Fruit fly (Drosophila melanogaster) whole organism, embryonic: Measurements from ENCODE around the gene MRG15.

ENCODE experiments used
- Aef1 ChIP-seq: fragments of 200-800 bp; sonication (Bioruptor generic); IDR thresholded peaks from 3 replicates; pipeline ENCODE4 v1.3.6; 2022; ENCODE audit warnings: missing biosample characterization, missing genetic modification characterization
- BEAF-32 ChIP-seq: fragments of 200-800 bp; sonication (Bioruptor generic); optimal IDR thresholded peaks from 3 replicates; lab custom pipeline; 2017; ENCODE audit warnings: missing biosample characterization, missing genetic modification characterization, mild to moderate bottlenecking, moderate library complexity, missing genetic modification reagents
- CG10959 ChIP-seq: fragments of 200-800 bp; sonication (Bioruptor generic); IDR thresholded peaks from 2 replicates; pipeline ENCODE4 v1.3.6; 2022; ENCODE audit warnings: missing biosample characterization, missing genetic modification characterization
- CG11456 ChIP-seq: fragments of 200-800 bp; sonication (Bioruptor generic); IDR thresholded peaks from 3 replicates; pipeline ENCODE4 v1.3.6; 2022; ENCODE audit warnings: missing biosample characterization, missing genetic modification characterization
- CG11723 ChIP-seq: fragments of 200-800 bp; sonication (Bioruptor generic); optimal IDR thresholded peaks from 2 replicates; lab custom pipeline; 2017; ENCODE audit warnings: missing biosample characterization, mild to moderate bottlenecking, missing genetic modification characterization
- CG13775 ChIP-seq: fragments of 200-800 bp; sonication (Bioruptor generic); optimal IDR thresholded peaks from 3 replicates; lab custom pipeline; 2017; ENCODE audit warnings: missing biosample characterization, mild to moderate bottlenecking, missing genetic modification characterization
- CG14667 ChIP-seq: fragments of 200-800 bp; sonication (Bioruptor generic); IDR thresholded peaks from 2 replicates; pipeline ENCODE4 v1.3.6; 2022; ENCODE audit warnings: missing biosample characterization, missing genetic modification characterization
- CG1603 ChIP-seq: fragments of 200-800 bp; sonication (Bioruptor generic); optimal IDR thresholded peaks from 2 replicates; lab custom pipeline; 2019; ENCODE audit warnings: missing biosample characterization, mild to moderate bottlenecking, missing genetic modification characterization, moderate library complexity
- CG1832 ChIP-seq: fragments of 200-800 bp; sonication (Bioruptor generic); optimal IDR thresholded peaks from 2 replicates; lab custom pipeline; 2017; ENCODE audit warnings: missing biosample characterization, mild to moderate bottlenecking, missing genetic modification characterization, inconsistent platforms
- CG18599 ChIP-seq: fragments of 200-800 bp; sonication (Bioruptor generic); optimal IDR thresholded peaks from 3 replicates; lab custom pipeline; 2017; ENCODE audit warnings: missing biosample characterization, missing genetic modification characterization, mild to moderate bottlenecking, moderate library complexity, missing genetic modification reagents
- CG34376 ChIP-seq: fragments of 200-800 bp; sonication (Bioruptor generic); optimal IDR thresholded peaks from 2 replicates; lab custom pipeline; 2018; ENCODE audit warnings: missing biosample characterization, mild to moderate bottlenecking, missing genetic modification characterization
- CG3838 ChIP-seq: fragments of 200-800 bp; sonication (Bioruptor generic); optimal IDR thresholded peaks from 3 replicates; lab custom pipeline; 2016; ENCODE audit warnings: missing biosample characterization, missing genetic modification characterization
- CG4854 ChIP-seq: fragments of 200-800 bp; sonication (Bioruptor generic); optimal IDR thresholded peaks from 2 replicates; lab custom pipeline; 2016; ENCODE audit warnings: missing biosample characterization, missing genetic modification characterization, inconsistent platforms
- CG8388 ChIP-seq: fragments of 200-800 bp; sonication (Bioruptor generic); optimal IDR thresholded peaks from 2 replicates; lab custom pipeline; 2019; ENCODE audit warnings: missing biosample characterization, mild to moderate bottlenecking, missing genetic modification characterization, moderate library complexity
- CG9932 ChIP-seq: fragments of 200-800 bp; sonication (Bioruptor generic); IDR thresholded peaks from 2 replicates; pipeline ENCODE4 v1.3.6; 2022; ENCODE audit warnings: missing biosample characterization, missing genetic modification characterization
- HHEX ChIP-seq: fragments of 200-800 bp; sonication (Bioruptor generic); optimal IDR thresholded peaks from 3 replicates; lab custom pipeline; 2017; ENCODE audit warnings: missing biosample characterization, mild to moderate bottlenecking, missing genetic modification characterization, missing genetic modification reagents
- Hsf ChIP-seq: fragments of 200-800 bp; sonication (Bioruptor generic); optimal IDR thresholded peaks from 3 replicates; lab custom pipeline; 2016; ENCODE audit warnings: missing biosample characterization, missing genetic modification characterization
- Lpt ChIP-seq: fragments of >200 bp; optimal IDR thresholded peaks from 2 replicates; lab custom pipeline; 2018; ENCODE audit warnings: missing biosample characterization, missing genetic modification characterization
- Mrtf ChIP-seq: fragments of 200-800 bp; sonication (Bioruptor generic); IDR thresholded peaks from 3 replicates; pipeline ENCODE4 v1.3.6; 2022; ENCODE audit warnings: missing biosample characterization, missing genetic modification characterization
- Neu2 ChIP-seq: fragments of 200-800 bp; sonication (Bioruptor generic); optimal IDR thresholded peaks from 3 replicates; lab custom pipeline; 2016; ENCODE audit warnings: missing biosample characterization, missing genetic modification characterization, borderline replicate concordance
- Opbp ChIP-seq: fragments of 200-800 bp; sonication (Bioruptor generic); IDR thresholded peaks from 3 replicates; pipeline ENCODE4 v1.3.6; 2022; ENCODE audit warnings: missing biosample characterization, missing genetic modification characterization; ENCODE audit not compliant: partially characterized antibody
- Ptx1 ChIP-seq: fragments of 200-800 bp; sonication (Bioruptor generic); IDR thresholded peaks from 2 replicates; pipeline ENCODE4 v1.3.6; 2022; ENCODE audit warnings: missing biosample characterization, missing genetic modification characterization
- Spps ChIP-seq: fragments of 200-800 bp; sonication (Bioruptor generic); optimal IDR thresholded peaks from 2 replicates; lab custom pipeline; 2018; ENCODE audit warnings: missing biosample characterization, mild to moderate bottlenecking, missing genetic modification characterization
- ab ChIP-seq: fragments of 200-800 bp; sonication (Bioruptor generic); optimal IDR thresholded peaks from 2 replicates; lab custom pipeline; 2016; ENCODE audit warnings: missing biosample characterization, missing genetic modification characterization
- abd-A ChIP-seq: fragments of 200-800 bp; sonication (Bioruptor generic); optimal IDR thresholded peaks from 3 replicates; lab custom pipeline; 2019; ENCODE audit warnings: missing biosample characterization, mild to moderate bottlenecking, missing genetic modification characterization, moderate library complexity
- ap ChIP-seq: fragments of 200-800 bp; sonication (Bioruptor generic); IDR thresholded peaks from 2 replicates; pipeline ENCODE4 v1.3.6; 2022; ENCODE audit warnings: missing biosample characterization, missing genetic modification characterization
- chm ChIP-seq: fragments of 200-800 bp; sonication (Bioruptor generic); IDR thresholded peaks from 2 replicates; pipeline ENCODE4 v1.3.6; 2022; ENCODE audit warnings: missing biosample characterization, missing genetic modification characterization
- ci ChIP-seq: fragments of 200-800 bp; sonication (Bioruptor generic); IDR thresholded peaks from 3 replicates; pipeline ENCODE4 v1.3.6; 2022; ENCODE audit warnings: missing biosample characterization, missing genetic modification characterization
- crp ChIP-seq, 2 experiments: fragments of 200-800 bp; sonication (Bioruptor generic); optimal IDR thresholded peaks; 2 replicates in 1 of 2; 3 replicates in 1 of 2; lab custom pipeline; 2017; ENCODE audit warnings: missing biosample characterization in 2 of 2, missing genetic modification characterization in 2 of 2, mild to moderate bottlenecking in 1 of 2, moderate library complexity in 1 of 2
- da ChIP-seq: fragments of 200-800 bp; sonication (Bioruptor generic); optimal IDR thresholded peaks from 2 replicates; lab custom pipeline; 2016; ENCODE audit warnings: missing biosample characterization, missing genetic modification characterization
- dm ChIP-seq: fragments of 200-800 bp; sonication (Bioruptor generic); optimal IDR thresholded peaks from 3 replicates; lab custom pipeline; 2016; ENCODE audit warnings: missing biosample characterization, missing genetic modification characterization
- dmrt99B ChIP-seq: fragments of 200-800 bp; sonication (Bioruptor generic); optimal IDR thresholded peaks from 2 replicates; lab custom pipeline; 2018; ENCODE audit warnings: missing biosample characterization, mild to moderate bottlenecking, missing genetic modification characterization, moderate library complexity
- dpn ChIP-seq, 2 experiments: fragments of 200-800 bp; sonication (Bioruptor generic); optimal IDR thresholded peaks; 3 replicates each; lab custom pipeline; 2016; ENCODE audit warnings: missing biosample characterization in 2 of 2, missing genetic modification characterization in 2 of 2
- en ChIP-seq: fragments of 200-800 bp; sonication (Bioruptor generic); optimal IDR thresholded peaks from 2 replicates; lab custom pipeline; 2016; ENCODE audit warnings: missing biosample characterization, missing genetic modification characterization
- esg ChIP-seq: fragments of 200-800 bp; sonication (Bioruptor generic); conservative IDR thresholded peaks from 2 replicates; pipeline ENCODE4 v1.3.6; 2022; ENCODE audit warnings: missing biosample characterization, missing genetic modification characterization
- exex ChIP-seq: fragments of 200-800 bp; sonication (Bioruptor generic); optimal IDR thresholded peaks from 4 replicates; lab custom pipeline; 2018; ENCODE audit warnings: missing biosample characterization, mild to moderate bottlenecking, missing genetic modification characterization, moderate library complexity
- gem ChIP-seq: fragments of 200-800 bp; sonication (Bioruptor generic); optimal IDR thresholded peaks from 2 replicates; lab custom pipeline; 2019; ENCODE audit warnings: missing biosample characterization, mild to moderate bottlenecking, missing genetic modification characterization, moderate library complexity
- gfzf ChIP-seq: fragments of 200-800 bp; sonication (Bioruptor generic); optimal IDR thresholded peaks from 2 replicates; lab custom pipeline; 2016; ENCODE audit warnings: missing biosample characterization, mild to moderate bottlenecking, missing genetic modification characterization, moderate library complexity
- gt ChIP-seq: fragments of 200-800 bp; sonication (Bioruptor generic); IDR thresholded peaks from 2 replicates; pipeline ENCODE4 v1.3.6; 2022; ENCODE audit warnings: missing biosample characterization, missing genetic modification characterization
- luna ChIP-seq: fragments of 200-800 bp; sonication (Bioruptor generic); optimal IDR thresholded peaks from 2 replicates; lab custom pipeline; 2016; ENCODE audit warnings: missing biosample characterization, missing genetic modification characterization
- mirr ChIP-seq: fragments of 200-800 bp; sonication (Bioruptor generic); optimal IDR thresholded peaks from 3 replicates; lab custom pipeline; 2018; ENCODE audit warnings: missing biosample characterization, mild to moderate bottlenecking, missing genetic modification characterization
- nau ChIP-seq: fragments of 200-800 bp; sonication (Bioruptor generic); optimal IDR thresholded peaks from 3 replicates; lab custom pipeline; 2017; ENCODE audit warnings: missing biosample characterization, mild to moderate bottlenecking, missing genetic modification characterization, missing genetic modification reagents
- nerfin-1 ChIP-seq: fragments of 200-800 bp; sonication (Bioruptor generic); optimal IDR thresholded peaks from 3 replicates; lab custom pipeline; 2019; ENCODE audit warnings: missing biosample characterization, mild to moderate bottlenecking, missing genetic modification characterization, moderate library complexity
- onecut ChIP-seq: fragments of 200-800 bp; sonication (Bioruptor generic); IDR thresholded peaks from 2 replicates; pipeline ENCODE4 v1.3.6; 2022; ENCODE audit warnings: missing biosample characterization, missing genetic modification characterization
- pros ChIP-seq: fragments of 200-800 bp; sonication (Bioruptor generic); optimal IDR thresholded peaks from 3 replicates; lab custom pipeline; 2019; ENCODE audit warnings: missing biosample characterization, mild to moderate bottlenecking, missing genetic modification characterization, moderate library complexity
- seq ChIP-seq: fragments of 200-800 bp; sonication (Bioruptor generic); IDR thresholded peaks from 2 replicates; pipeline ENCODE4 v1.3.6; 2022; ENCODE audit warnings: missing biosample characterization, missing genetic modification characterization
- sim ChIP-seq: fragments of 200-800 bp; sonication (Bioruptor generic); IDR thresholded peaks from 2 replicates; pipeline ENCODE4 v1.3.6; 2022; ENCODE audit warnings: missing biosample characterization, missing genetic modification characterization
- tin ChIP-seq: fragments of 200-800 bp; sonication (Bioruptor generic); optimal IDR thresholded peaks from 3 replicates; lab custom pipeline; 2016; ENCODE audit warnings: missing biosample characterization, missing genetic modification characterization
- vvl ChIP-seq: fragments of 200-800 bp; sonication (Bioruptor generic); IDR thresholded peaks from 2 replicates; pipeline ENCODE4 v1.3.6; 2022; ENCODE audit warnings: missing biosample characterization, missing genetic modification characterization
- zen2 ChIP-seq: fragments of 200-800 bp; sonication (Bioruptor generic); IDR thresholded peaks from 3 replicates; pipeline ENCODE4 v1.3.6; 2022; ENCODE audit warnings: missing biosample characterization, missing genetic modification characterization; ENCODE audit not compliant: partially characterized antibody

MRG15 gene

DNA sequence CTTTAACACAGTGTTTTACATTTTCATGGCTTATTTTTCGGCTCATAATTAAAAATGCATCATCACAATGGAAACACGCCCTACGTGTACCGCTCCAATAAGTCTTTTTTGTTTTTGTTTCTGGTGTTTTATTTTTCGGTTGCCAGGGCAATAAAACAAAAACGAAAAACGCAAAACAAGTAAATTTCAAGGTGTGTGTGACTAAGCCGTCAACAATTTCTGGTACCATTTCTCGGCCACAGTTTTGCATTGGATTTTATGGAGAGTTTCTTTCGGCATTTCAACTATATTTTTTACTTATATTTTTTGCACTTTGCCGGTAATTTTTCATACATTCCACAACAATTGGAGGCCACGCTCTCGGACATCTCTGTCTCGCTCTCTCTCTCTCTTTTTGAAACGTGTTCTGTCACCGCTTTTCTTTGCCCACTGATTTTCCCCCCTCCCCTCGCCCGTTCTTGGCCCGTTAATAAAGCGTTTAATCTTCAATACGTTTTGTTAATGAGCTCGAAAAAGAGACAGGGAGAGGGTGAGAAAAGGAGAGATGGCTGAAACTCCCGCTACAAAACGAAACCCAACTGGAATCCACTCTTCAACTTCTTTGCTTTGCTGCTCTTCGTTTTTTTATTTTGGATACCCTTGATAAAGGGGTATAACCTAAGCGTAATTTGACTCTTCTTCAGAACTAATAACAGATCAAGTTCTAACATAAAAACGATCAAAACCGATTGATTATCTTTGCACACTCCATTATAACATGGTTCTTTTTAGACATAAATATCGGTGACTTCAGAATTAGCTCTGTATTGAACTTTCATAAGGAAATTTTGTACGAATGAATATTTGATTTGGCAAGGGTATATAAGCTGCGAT, 15.3 kb upstream of the MRG15 start (continued):
- no peak for TF ChIP-seq Opbp
- no peak for TF ChIP-seq CG14667 (GFP tag; lab: Robert Waterston, UW)
- no peak for TF ChIP-seq CG4854 (GFP tag; lab: Kevin White, UChicago)
- TF ChIP-seq dmrt99B = peak; percentile 68
- no peak for TF ChIP-seq CG34376 (GFP tag; lab: Kevin White, UChicago)
- TF ChIP-seq CG13775 (GFP tag; lab: Kevin White, UChicago) = no peak
- TF ChIP-seq CG3838 (GFP tag; lab: Kevin White, UChicago) = no peak
- TF ChIP-seq onecut (GFP tag; lab: Robert Waterston, UW) = no peak
- no peak for TF ChIP-seq Spps (tag; lab: Kevin White, UChicago)
- TF ChIP-seq sim (GFP tag; lab: Robert Waterston, UW) = no peak
- no peak for TF ChIP-seq ap (GFP tag; lab: Robert Waterston, UW)
- no peak for TF ChIP-seq Mrtf (GFP tag; lab: Robert Waterston, UW)
- TF ChIP-seq ci (GFP tag; lab: Robert Waterston, UW) = no peak
- TF ChIP-seq Aef1 (GFP tag; lab: Robert Waterston, UW) = no peak
- no peak for TF ChIP-seq zen2 (GFP tag; lab: Robert Waterston, UW)
- TF ChIP-seq crp (GFP tag; optimal IDR thresholded peaks at IDR 0.05; lab: Kevin White, UChicago) = no peak
- no peak for TF ChIP-seq CG1603 (tag; lab: Kevin White, UChicago)
- no peak for TF ChIP-seq gt (GFP tag; lab: Robert Waterston, UW)
- no peak for TF ChIP-seq CG11723 (GFP tag; lab: Kevin White, UChicago)
- peak in 1 of 2 experiments; percentile 1 for TF ChIP-seq dpn (GFP tag; optimal IDR thresholded peaks at IDR 0.05; lab: Kevin White, UChicago)
- TF ChIP-seq nau (GFP tag; lab: Kevin White, UChicago) = no peak
- TF ChIP-seq mirr = no peak
- no peak for TF ChIP-seq nerfin-1 (tag; lab: Kevin White, UChicago)
- peak; percentile 10 for TF ChIP-seq CG8388 (GFP tag; lab: Kevin White, UChicago)
- no peak for TF ChIP-seq vvl (GFP tag; lab: Robert Waterston, UW)
- TF ChIP-seq Neu2 (GFP tag; lab: Kevin White, UChicago) = no peak
- no peak for TF ChIP-seq CG10959 (GFP tag; lab: Robert Waterston, UW)
- TF ChIP-seq luna (GFP tag; lab: Kevin White, UChicago) = no peak
- no peak for TF ChIP-seq Lpt (GFP tag; lab: Kevin White, UChicago)
- TF ChIP-seq da = no peak
- no peak for TF ChIP-seq CG9932 (GFP tag; lab: Robert Waterston, UW)
- TF ChIP-seq Ptx1 (GFP tag; lab: Robert Waterston, UW) = no peak
- peak; percentile 58 for TF ChIP-seq gem (tag; lab: Kevin White, UChicago)
- no peak for TF ChIP-seq gfzf (GFP tag; lab: Kevin White, UChicago)
- TF ChIP-seq Hsf (GFP tag; lab: Kevin White, UChicago) = no peak
- no peak for TF ChIP-seq CG1832 (GFP tag; lab: Kevin White, UChicago)
- no peak for TF ChIP-seq BEAF-32
- TF ChIP-seq tin (GFP tag; lab: Kevin White, UChicago) = no peak
- TF ChIP-seq dm (GFP tag; lab: Kevin White, UChicago) = no peak
- no peak for TF ChIP-seq abd-A (tag; lab: Kevin White, UChicago)
- no peak for TF ChIP-seq exex (tag; lab: Kevin White, UChicago)
- peak; percentile 7 for TF ChIP-seq HHEX
- no peak for TF ChIP-seq esg (GFP tag; lab: Robert Waterston, UW)
- no peak for TF ChIP-seq CG11456 (GFP tag; lab: Robert Waterston, UW)
- TF ChIP-seq chm (GFP tag; lab: Robert Waterston, UW) = no peak
- no peak for TF ChIP-seq en (GFP tag; lab: Kevin White, UChicago)
- TF ChIP-seq CG18599 (GFP tag; lab: Kevin White, UChicago) = peak; percentile 31
- TF ChIP-seq pros (GFP tag; lab: Kevin White, UChicago) = no peak
- no peak for TF ChIP-seq seq
- no peak for TF ChIP-seq ab (GFP tag; lab: Kevin White, UChicago)
